Worm (Caenorhabditis elegans) whole organism, early embryonic: ENCODE measurements around the gene R05H10.3.

Experiments
- B0310.2 ChIP-seq: sonication (generic microtip); optimal IDR thresholded peaks from 2 replicates; lab custom pipeline; 2016; ENCODE audit warnings: mild to moderate bottlenecking, missing genetic modification characterization, missing compliant biosample characterization
- ama-1 ChIP-seq: fragments of 150-350 bp; optimal IDR thresholded peaks from 2 replicates; lab custom pipeline; 2014
- flt-1 ChIP-seq: fragments of 200-800 bp; sonication (Bioruptor generic); IDR thresholded peaks from 2 replicates; pipeline ENCODE4 v1.3.6; 2022; ENCODE audit warnings: missing genetic modification characterization, missing compliant biosample characterization
- hmbx-1 ChIP-seq: sonication (generic microtip); optimal IDR thresholded peaks from 2 replicates; lab custom pipeline; 2016; ENCODE audit warnings: mild to moderate bottlenecking, missing genetic modification characterization, missing compliant biosample characterization
- hmg-4 ChIP-seq: fragments of 200-800 bp; sonication (Bioruptor generic); optimal IDR thresholded peaks from 2 replicates; lab custom pipeline; 2018; ENCODE audit warnings: mild to moderate bottlenecking, missing genetic modification characterization, missing compliant biosample characterization
- hnd-1 ChIP-seq: sonication (generic microtip); optimal IDR thresholded peaks from 2 replicates; lab custom pipeline; 2016; ENCODE audit warnings: missing genetic modification characterization, missing compliant biosample characterization
- scrt-1 ChIP-seq: fragments of 200-800 bp; sonication (Bioruptor generic); IDR thresholded peaks from 2 replicates; pipeline ENCODE4 v1.3.6; 2022; ENCODE audit warnings: missing genetic modification characterization, missing compliant biosample characterization
- tbx-11 ChIP-seq: fragments of 200-800 bp; sonication (Bioruptor generic); IDR thresholded peaks from 2 replicates; pipeline ENCODE4 v1.3.6; 2022; ENCODE audit warnings: missing genetic modification characterization, missing compliant biosample characterization
- tbx-37 ChIP-seq: fragments of 200-800 bp; sonication (Bioruptor generic); conservative IDR thresholded peaks from 2 replicates; pipeline ENCODE4 v1.3.6; 2022; ENCODE audit warnings: missing genetic modification reagents, missing genetic modification characterization, missing compliant biosample characterization
- tra-4 ChIP-seq: sonication (generic microtip); optimal IDR thresholded peaks from 2 replicates; lab custom pipeline; 2017; ENCODE audit warnings: missing genetic modification characterization, missing compliant biosample characterization

ce11 chrII:14907719-14908118 is 38.0 kb downstream of the R05H10.3 start:
- TF ChIP-seq tra-4 (no peak), flt-1 (GFP tag; lab: Robert Waterston, UW) (no peak), hmg-4 (GFP tag; lab: Kevin White, UChicago) (no peak), B0310.2 (tag; lab: Kevin White, UChicago) (no peak), ama-1 (lab: Kevin White, UChicago) (no peak), hnd-1 (tag; lab: Kevin White, UChicago) (no peak), tbx-37 (GFP tag; lab: Robert Waterston, UW) (no peak), hmbx-1 (tag; lab: Kevin White, UChicago) (no peak), tbx-11 (GFP tag; lab: Robert Waterston, UW) (no peak), scrt-1 (GFP tag; lab: Robert Waterston, UW) (no peak)
